Fruit fly (Drosophila melanogaster): Measurements from ENCODE around the gene Cpsf73.

The Cpsf73 gene

DNA sequence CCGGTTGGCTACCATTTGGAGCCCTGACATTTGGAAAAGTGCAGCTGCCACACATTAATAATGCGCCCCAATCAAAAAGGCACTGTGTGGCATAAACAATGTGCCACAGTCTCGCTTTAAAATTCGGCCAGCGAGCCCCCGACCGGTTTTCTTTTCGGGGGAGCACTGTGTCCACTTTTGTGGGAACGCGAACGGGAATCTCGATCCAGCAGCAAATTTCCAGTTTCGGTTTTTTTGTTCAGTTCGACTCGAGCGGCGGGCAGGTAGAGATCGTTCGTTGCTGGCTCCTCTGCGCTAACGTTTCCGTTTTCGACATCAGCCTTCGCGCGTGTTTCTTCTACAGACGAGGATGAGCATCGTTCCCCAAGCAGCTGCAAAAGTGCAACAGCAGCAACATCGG lies 5.8 kb upstream of the Cpsf73 start, which contains the start of gene CG7702 (continued):
- TF ChIP-seq Hr38 (GFP tag; optimal IDR thresholded peaks at IDR 0.05) (no peak), svp (GFP tag) (no peak), topi (GFP tag; optimal IDR thresholded peaks at IDR 0.05) (no peak), Eip93F (GFP tag; optimal IDR thresholded peaks at IDR 0.05) (peak; percentile 29), CG6163 (GFP tag; IDR thresholded peaks at IDR 0.05) (peak; percentile 5; the same call in 1 of the 3 replicates), salr (GFP tag; optimal IDR thresholded peaks at IDR 0.05) (no peak)

DNA sequence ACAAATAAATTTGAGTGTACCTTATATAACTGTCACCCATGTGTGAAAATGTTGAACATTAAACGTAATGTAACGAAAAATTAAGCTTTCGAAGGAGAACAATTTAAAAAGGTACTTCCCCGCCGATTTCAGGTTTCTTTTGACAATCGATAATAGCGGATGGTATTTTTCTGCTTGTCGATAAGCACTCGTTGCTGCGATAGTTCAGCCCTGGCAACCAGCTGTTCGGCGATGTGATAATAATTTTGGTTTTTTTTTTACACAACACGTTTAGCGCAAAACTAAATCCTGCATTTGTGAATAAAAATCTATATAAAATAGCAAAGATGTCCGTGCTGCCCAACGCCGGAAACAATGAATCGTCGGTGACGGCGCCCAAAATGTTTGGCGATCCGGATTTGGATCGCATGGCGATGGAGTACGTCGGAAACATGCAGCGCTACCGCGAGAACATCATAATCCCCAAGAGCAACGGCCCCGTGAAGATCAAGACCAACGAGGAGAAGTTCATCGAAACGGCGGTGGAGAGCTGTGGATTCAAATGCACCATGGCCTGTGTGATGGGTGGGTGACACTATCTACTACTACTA lies 4.4 kb upstream of the Cpsf73 start, which contains the start of gene CG31229:
Gene CG31229, plus strand, starts transcription at position 194 of the 590 bp plus-strand sequence.
- no peak for TF ChIP-seq esn (GFP tag; optimal IDR thresholded peaks at IDR 0.05)
- TF ChIP-seq CG8119 (GFP tag; IDR thresholded peaks at IDR 0.05) = no peak
- TF ChIP-seq Eip78C (GFP tag) = peak; percentile 8
- no peak for TF ChIP-seq topi (GFP tag; optimal IDR thresholded peaks at IDR 0.05)
- TF ChIP-seq CG6854 (GFP tag; optimal IDR thresholded peaks at IDR 0.05) = peak; percentile 41
- TF ChIP-seq vri (GFP tag; optimal IDR thresholded peaks at IDR 0.05) = peak; percentile 80
- TF ChIP-seq CG8632 (GFP tag; optimal IDR thresholded peaks at IDR 0.05) = no peak
- no peak for TF ChIP-seq CG11902 (GFP tag; optimal IDR thresholded peaks at IDR 0.05)
- no peak for TF ChIP-seq acj6 (GFP tag; optimal IDR thresholded peaks at IDR 0.05)
- no peak for TF ChIP-seq CG8319 (GFP tag; optimal IDR thresholded peaks at IDR 0.05)
- TF ChIP-seq CG15336 (GFP tag; IDR thresholded peaks at IDR 0.05) = peak; percentile 17; the same call in 1 of the 2 replicates
- TF ChIP-seq Met (GFP tag; optimal IDR thresholded peaks at IDR 0.05) = no peak
- TF ChIP-seq spab (GFP tag; optimal IDR thresholded peaks at IDR 0.05) = no peak
- TF ChIP-seq Hr38 (GFP tag; optimal IDR thresholded peaks at IDR 0.05) = no peak

DNA sequence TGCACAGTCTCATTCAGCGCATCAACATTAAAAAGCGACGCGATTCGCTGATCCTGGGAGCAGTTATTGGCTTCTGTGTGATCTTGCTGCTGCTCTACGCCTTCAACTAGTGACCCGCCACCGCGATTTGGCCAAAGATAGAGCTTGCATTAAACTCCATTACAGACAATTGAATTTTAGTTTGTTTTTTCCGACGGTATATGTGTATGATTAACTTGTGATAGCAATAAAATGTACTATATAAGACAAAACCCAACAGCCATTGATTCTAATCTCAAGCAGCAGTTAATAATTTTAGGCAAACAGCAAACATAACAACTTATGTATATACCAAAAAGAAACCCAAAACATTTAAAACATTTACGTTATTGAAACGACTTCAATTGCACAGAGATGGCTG lies 1.7 kb upstream of the Cpsf73 start, which contains the start of gene CG31231:
Gene CG31231, plus strand, starts transcription at position 301 of the 400 bp plus-strand sequence.
- no peak for TF ChIP-seq eg (GFP tag; IDR thresholded peaks at IDR 0.05)
- TF ChIP-seq CG6792 (GFP tag; optimal IDR thresholded peaks at IDR 0.05) = no peak
- no peak for TF ChIP-seq CG6854 (GFP tag; optimal IDR thresholded peaks at IDR 0.05)
- no peak for TF ChIP-seq CG11902 (GFP tag; optimal IDR thresholded peaks at IDR 0.05)
- no peak for TF ChIP-seq CG6163 (GFP tag; IDR thresholded peaks at IDR 0.05)
- TF ChIP-seq net (GFP tag; optimal IDR thresholded peaks at IDR 0.05) = no peak
- no peak for TF ChIP-seq CG8632 (GFP tag; optimal IDR thresholded peaks at IDR 0.05)

DNA sequence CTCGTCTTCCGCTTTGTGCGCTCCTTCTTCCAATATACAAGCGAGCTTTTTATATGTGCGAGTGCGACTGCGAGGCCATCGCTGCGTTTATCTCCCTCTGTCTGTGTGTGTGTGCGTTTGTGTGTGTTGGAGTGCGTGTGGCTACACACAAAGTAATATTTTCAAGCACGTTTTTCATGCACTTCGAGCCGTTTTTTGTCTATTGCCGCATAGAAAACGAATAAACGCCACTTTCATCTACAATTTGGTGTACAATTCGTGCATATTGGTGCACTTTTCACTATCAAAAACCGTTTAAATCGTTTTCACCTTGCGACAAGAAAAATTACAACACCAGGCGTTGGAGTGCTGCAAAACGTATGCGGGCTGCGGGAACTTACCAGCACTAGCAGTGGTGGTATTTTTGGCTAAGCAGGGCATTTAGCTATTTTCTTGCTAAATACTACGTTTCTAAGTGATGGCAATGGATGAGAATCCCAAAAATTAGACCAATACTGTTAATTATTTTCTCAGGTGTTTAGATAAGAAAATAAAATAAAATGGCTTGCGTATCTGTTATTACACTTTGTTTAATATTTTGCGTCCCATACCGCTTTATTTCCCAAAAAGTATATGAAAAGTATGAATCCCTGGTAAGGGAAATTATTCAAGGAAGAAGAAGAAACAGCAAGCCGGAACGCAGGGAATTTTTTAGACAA lies 4.3 kb downstream of the Cpsf73 start, which contains the start of the genes CG31224 and CstF64:
Gene CG31224, minus strand, starts transcription at position 365 of the 698 bp plus-strand sequence.
Gene CstF64, plus strand, starts transcription at position 674 of the 698 bp plus-strand sequence.
- no peak for TF ChIP-seq CG9139 (GFP tag; optimal IDR thresholded peaks at IDR 0.05)
- peak; percentile 49 for TF ChIP-seq dsx (GFP tag; optimal IDR thresholded peaks at IDR 0.05; ENCODE audit: poor library complexity, severe bottlenecking)
- peak; percentile 79 for TF ChIP-seq CG3032 (tag; optimal IDR thresholded peaks at IDR 0.05)
- peak; percentile 68; the same call in 1 of the 2 replicates for TF ChIP-seq CG11294 (GFP tag; IDR thresholded peaks at IDR 0.05)
- no peak for TF ChIP-seq Sox102F (GFP tag; optimal IDR thresholded peaks at IDR 0.05)
- peak; percentile 59 for TF ChIP-seq CG15336 (GFP tag; IDR thresholded peaks at IDR 0.05)
- TF ChIP-seq Sox15 (GFP tag; optimal IDR thresholded peaks at IDR 0.05) = peak; percentile 73
- TF ChIP-seq fkh (GFP tag; optimal IDR thresholded peaks at IDR 0.05) = no peak
- peak; percentile 85 for TF ChIP-seq CG10631 (GFP tag; optimal IDR thresholded peaks at IDR 0.05)
- TF ChIP-seq CG8632 (GFP tag; optimal IDR thresholded peaks at IDR 0.05) = peak; percentile 64
- peak; percentile 82 for TF ChIP-seq OdsH (GFP tag; optimal IDR thresholded peaks at IDR 0.05)
- peak; percentile 54 for TF ChIP-seq fd59A (GFP tag; optimal IDR thresholded peaks at IDR 0.05)
- peak; percentile 77 for TF ChIP-seq CG8119 (GFP tag; IDR thresholded peaks at IDR 0.05)
- TF ChIP-seq vri (GFP tag; optimal IDR thresholded peaks at IDR 0.05) = peak; percentile 89
- TF ChIP-seq Blimp-1 (GFP tag; optimal IDR thresholded peaks at IDR 0.05) = no peak
- TF ChIP-seq Smox (GFP tag; optimal IDR thresholded peaks at IDR 0.05) = no peak
- no peak for TF ChIP-seq CG6276 (GFP tag; optimal IDR thresholded peaks at IDR 0.05)
- TF ChIP-seq Met (GFP tag; optimal IDR thresholded peaks at IDR 0.05) = peak; percentile 83
- TF ChIP-seq Eip78C (GFP tag) = peak; percentile 93
- TF ChIP-seq CG6163 (GFP tag; IDR thresholded peaks at IDR 0.05) = peak; percentile 75
- peak; percentile 77 for TF ChIP-seq CG32006 (GFP tag; optimal IDR thresholded peaks at IDR 0.05)
- peak; percentile 66 for TF ChIP-seq CG7368 (GFP tag; optimal IDR thresholded peaks at IDR 0.05)
- peak; percentile 40 for TF ChIP-seq fd85E (GFP tag; optimal IDR thresholded peaks at IDR 0.05)
- peak; percentile 67 for TF ChIP-seq Gug (GFP tag; IDR thresholded peaks at IDR 0.05)
- peak; percentile 83 for TF ChIP-seq topi (GFP tag; optimal IDR thresholded peaks at IDR 0.05)
- peak; percentile 90 for TF ChIP-seq pdm3 (GFP tag; optimal IDR thresholded peaks at IDR 0.05)
- TF ChIP-seq CG11902 (GFP tag; optimal IDR thresholded peaks at IDR 0.05) = peak; percentile 70
- peak; percentile 15 for TF ChIP-seq CG6854 (GFP tag; optimal IDR thresholded peaks at IDR 0.05)
- no peak for TF ChIP-seq spab (GFP tag; optimal IDR thresholded peaks at IDR 0.05)
- peak; percentile 86 for TF ChIP-seq Sox14 (GFP tag; optimal IDR thresholded peaks at IDR 0.05)
- TF ChIP-seq Eip75B (GFP tag; optimal IDR thresholded peaks at IDR 0.05) = peak; percentile 78
- TF ChIP-seq Hr38 (GFP tag; optimal IDR thresholded peaks at IDR 0.05) = no peak

Data from whole organism, prepupa.